Worm (Caenorhabditis elegans): Measurements from ENCODE around the gene F26G1.3.

Gene F26G1.3

DNA sequence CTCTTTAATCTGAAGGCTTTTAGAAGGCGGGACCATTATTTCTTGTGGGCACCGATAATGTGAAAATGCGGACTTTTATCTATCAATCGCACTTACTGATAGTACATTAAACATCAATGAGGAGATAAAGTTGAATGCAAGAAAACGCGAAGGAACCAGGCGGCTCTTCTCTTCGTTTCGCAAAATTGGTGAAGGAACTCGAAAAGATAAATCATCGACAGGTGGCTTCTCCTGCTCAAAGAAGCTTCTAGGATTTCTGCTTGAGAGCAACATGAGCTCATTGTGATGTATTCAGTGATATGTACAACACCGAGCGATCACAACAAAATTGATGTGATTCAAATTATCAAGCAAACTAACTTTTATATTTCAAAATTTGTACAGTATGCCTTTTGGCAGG, 47.2 kb downstream of the F26G1.3 start:
- TF ChIP-seq zfp-2 (tag; optimal IDR thresholded peaks at IDR 0.05) (no peak), fkh-10 (GFP tag; optimal IDR thresholded peaks at IDR 0.05) (no peak), lin-1 (GFP tag; IDR thresholded peaks at IDR 0.05) (no peak), mxl-3 (GFP tag; optimal IDR thresholded peaks at IDR 0.05) (no peak), nhr-77 (tag; optimal IDR thresholded peaks at IDR 0.05) (no peak), Y5F2A.4 (GFP tag; optimal IDR thresholded peaks at IDR 0.05) (no peak), mes-2 (tag; optimal IDR thresholded peaks at IDR 0.05; ENCODE audit: poor library complexity, severe bottlenecking) (no peak), nhr-11 (tag; optimal IDR thresholded peaks at IDR 0.05) (peak; percentile 36), daf-16 (GFP tag; optimal IDR thresholded peaks at IDR 0.05) (peak in 1 of 2 experiments; percentile 58), daf-16 (tag; optimal IDR thresholded peaks at IDR 0.05) (no peak)

DNA sequence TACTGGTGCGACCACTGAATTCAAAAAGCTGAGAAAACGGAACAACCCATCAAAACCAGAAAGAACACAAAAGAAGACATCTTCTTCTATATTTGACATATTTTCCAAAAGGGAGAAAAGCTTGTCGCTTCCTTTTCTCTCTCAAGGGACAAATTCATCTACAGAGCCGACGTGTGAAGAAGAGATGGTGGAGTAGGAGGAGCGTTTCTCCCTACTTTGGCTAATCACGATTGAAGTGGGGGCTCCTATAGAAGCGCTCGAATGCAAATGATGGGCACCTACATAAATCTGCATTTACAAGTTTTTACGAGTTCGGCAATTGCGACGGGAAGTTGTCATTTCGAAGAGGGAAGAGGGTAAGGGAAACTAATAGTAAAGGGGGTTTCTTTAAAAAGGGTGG, 47.7 kb downstream of the F26G1.3 start:
- TF ChIP-seq ceh-20 (GFP tag; IDR thresholded peaks at IDR 0.05), result peak; percentile 35; the same call in 1 of the 2 replicates
- TF ChIP-seq daf-19 (GFP tag; conservative IDR thresholded peaks at IDR 0.05), result no peak
- TF ChIP-seq unc-62 (GFP tag; optimal IDR thresholded peaks at IDR 0.05 in 1 of 2), result peak in 1 of 2 experiments; percentile 81
- TF ChIP-seq unc-62 (tag; optimal IDR thresholded peaks at IDR 0.05), result no peak
- peak in 1 of 2 experiments; percentile 16 for TF ChIP-seq lsy-2 (tag; optimal IDR thresholded peaks at IDR 0.05)

DNA sequence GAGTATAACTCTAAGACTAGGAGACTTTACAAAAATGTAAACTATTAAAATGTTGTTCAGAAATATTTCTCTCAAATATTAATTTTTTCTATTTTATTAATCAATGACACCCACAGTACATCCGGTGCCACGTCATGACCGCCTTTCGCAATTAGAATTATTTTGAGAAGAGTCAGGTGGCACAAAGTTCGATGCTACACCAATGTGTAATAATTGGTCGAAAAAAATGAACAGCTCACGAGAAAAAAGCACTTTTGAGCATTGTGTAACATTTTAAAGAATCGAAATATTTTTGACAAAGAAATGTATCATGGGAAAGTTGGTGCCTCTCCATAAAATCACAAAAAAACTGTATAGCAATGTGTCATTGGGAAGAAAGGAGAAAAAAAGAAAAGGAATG, 48.2 kb downstream of the F26G1.3 start:
- TF ChIP-seq daf-16 (GFP tag; optimal IDR thresholded peaks at IDR 0.05) (peak in 1 of 2 experiments; percentile 18), daf-16 (tag; optimal IDR thresholded peaks at IDR 0.05) (no peak), nhr-42 (GFP tag; IDR thresholded peaks at IDR 0.05) (no peak)

Data from whole organism, L4 larva.